Fruit fly (Drosophila melanogaster) whole organism, adult: Measurements from ENCODE around the gene haf.

Experiments used
- Mnt ChIP-seq: fragments of 200-800 bp; sonication (Bioruptor generic); optimal IDR thresholded peaks from 2 replicates; lab custom pipeline; 2016; ENCODE audit warnings: missing biosample characterization, mild to moderate bottlenecking, missing genetic modification characterization
- cnc ChIP-seq, 2 experiments: fragments of >200 bp; optimal IDR thresholded peaks; 2 replicates each; lab custom pipeline; 2017
- kay ChIP-seq: fragments of 200-800 bp; sonication (Bioruptor generic); peaks from one replicate; lab custom pipeline; 2016; ENCODE audit warnings: missing biosample characterization, missing genetic modification characterization, borderline replicate concordance

- TF ChIP-seq kay (GFP tag; lab: Kevin White, UChicago) (no peak), cnc (optimal IDR thresholded peaks at IDR 0.05; lab: Kevin White, UChicago) (no peak), Mnt (GFP tag; lab: Kevin White, UChicago) (no peak)
These were observed 45.2 kb upstream of the haf start for dm6 chr2L:1509748-1510147.
